Fruit fly (Drosophila melanogaster) whole organism, prepupa: Measurements from ENCODE around the gene wake.

Source experiments
- CG11902 ChIP-seq: fragments of 200-800 bp; sonication (Bioruptor generic); optimal IDR thresholded peaks from 3 replicates; lab custom pipeline; 2016; ENCODE audit warnings: missing biosample characterization, missing genetic modification characterization
- CG1621 ChIP-seq: fragments of 200-800 bp; sonication (Bioruptor generic); optimal IDR thresholded peaks from 3 replicates; lab custom pipeline; 2018; ENCODE audit warnings: missing biosample characterization, mild to moderate bottlenecking, missing genetic modification characterization
- CG32006 ChIP-seq: fragments of 200-800 bp; sonication (Bioruptor generic); optimal IDR thresholded peaks from 3 replicates; lab custom pipeline; 2017; ENCODE audit warnings: missing biosample characterization, mild to moderate bottlenecking, missing genetic modification characterization
- CG6276 ChIP-seq: fragments of 200-800 bp; sonication (Bioruptor generic); optimal IDR thresholded peaks from 2 replicates; lab custom pipeline; 2017; ENCODE audit warnings: missing biosample characterization, mild to moderate bottlenecking, missing genetic modification characterization
- CG6792 ChIP-seq: fragments of 200-800 bp; sonication (Bioruptor generic); optimal IDR thresholded peaks from 3 replicates; lab custom pipeline; 2016; ENCODE audit warnings: missing biosample characterization, missing genetic modification characterization
- CG6808 ChIP-seq: fragments of 200-800 bp; sonication (Bioruptor generic); optimal IDR thresholded peaks from 3 replicates; lab custom pipeline; 2017; ENCODE audit warnings: missing biosample characterization, missing genetic modification characterization, mild to moderate bottlenecking, moderate library complexity, missing genetic modification reagents
- Eip78C ChIP-seq: fragments of 200-800 bp; sonication (Bioruptor generic); peaks from one replicate; lab custom pipeline; 2016; ENCODE audit warnings: missing biosample characterization, missing genetic modification characterization
- Ets96B ChIP-seq: fragments of 200-800 bp; optimal IDR thresholded peaks from 2 replicates; lab custom pipeline; 2019; ENCODE audit warnings: missing biosample characterization, mild to moderate bottlenecking, missing genetic modification characterization, moderate library complexity
- Hr39 ChIP-seq: fragments of 200-800 bp; sonication (Bioruptor generic); optimal IDR thresholded peaks from 2 replicates; lab custom pipeline; 2016; ENCODE audit warnings: missing biosample characterization, missing genetic modification characterization
- Hr4 ChIP-seq: fragments of 200-800 bp; sonication (Bioruptor generic); optimal IDR thresholded peaks from 3 replicates; lab custom pipeline; 2016; ENCODE audit warnings: missing biosample characterization, missing genetic modification characterization
- OdsH ChIP-seq: fragments of 200-800 bp; sonication (Bioruptor generic); optimal IDR thresholded peaks from 3 replicates; lab custom pipeline; 2016; ENCODE audit warnings: missing biosample characterization, missing genetic modification characterization
- Sox102F ChIP-seq: fragments of 200-800 bp; sonication (Bioruptor generic); optimal IDR thresholded peaks from 2 replicates; lab custom pipeline; 2016; ENCODE audit warnings: missing biosample characterization, mild to moderate bottlenecking, missing genetic modification characterization
- Sox15 ChIP-seq: fragments of 200-800 bp; sonication (Bioruptor generic); optimal IDR thresholded peaks from 3 replicates; lab custom pipeline; 2016; ENCODE audit warnings: missing biosample characterization, missing genetic modification characterization
- acj6 ChIP-seq: fragments of 200-800 bp; sonication (Bioruptor generic); optimal IDR thresholded peaks from 3 replicates; lab custom pipeline; 2016; ENCODE audit warnings: missing biosample characterization, missing genetic modification characterization
- fd59A ChIP-seq: fragments of 200-800 bp; sonication (Bioruptor generic); optimal IDR thresholded peaks from 2 replicates; lab custom pipeline; 2017; ENCODE audit warnings: missing biosample characterization, mild to moderate bottlenecking, missing genetic modification characterization, missing genetic modification reagents
- fd85E ChIP-seq: fragments of 200-800 bp; sonication (Bioruptor generic); optimal IDR thresholded peaks from 3 replicates; lab custom pipeline; 2016; ENCODE audit warnings: missing biosample characterization, missing genetic modification characterization
- fkh ChIP-seq: fragments of 200-800 bp; sonication (Bioruptor generic); optimal IDR thresholded peaks from 3 replicates; lab custom pipeline; 2017; ENCODE audit warnings: missing biosample characterization, mild to moderate bottlenecking, missing genetic modification characterization, moderate library complexity
- lz ChIP-seq: fragments of 200-800 bp; sonication (Bioruptor generic); optimal IDR thresholded peaks from 3 replicates; lab custom pipeline; 2016; ENCODE audit warnings: missing biosample characterization, missing genetic modification characterization
- salr ChIP-seq, 2 experiments: fragments of 200-800 bp; sonication (Bioruptor generic); optimal IDR thresholded peaks; 3 replicates each; lab custom pipeline; 2016 to 2018; ENCODE audit warnings: missing biosample characterization in 2 of 2, missing genetic modification characterization in 2 of 2, mild to moderate bottlenecking in 1 of 2
- vri ChIP-seq: fragments of 200-800 bp; sonication (Bioruptor generic); optimal IDR thresholded peaks from 3 replicates; lab custom pipeline; 2016; ENCODE audit warnings: missing biosample characterization, mild to moderate bottlenecking, missing genetic modification characterization

wake gene

DNA sequence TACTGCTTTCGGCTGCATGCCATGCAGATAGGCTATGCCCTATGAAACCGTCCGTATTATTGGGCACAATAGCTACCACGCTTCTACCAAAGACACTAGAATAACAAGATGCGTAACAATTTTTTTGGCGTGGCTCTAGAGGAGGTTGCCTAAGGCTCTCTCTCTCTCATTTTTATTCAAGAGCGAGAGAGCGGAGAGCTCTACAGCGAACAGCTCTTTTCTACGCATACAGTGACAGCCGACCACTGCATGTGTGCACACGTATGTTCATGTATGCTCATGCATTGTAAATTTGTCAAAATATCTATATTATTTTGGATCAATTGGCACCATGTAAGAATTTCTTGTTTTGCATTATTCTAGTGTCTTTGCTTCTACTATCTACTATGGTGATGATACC is 93.4 kb downstream of the wake start:
- TF ChIP-seq salr (GFP tag; optimal IDR thresholded peaks at IDR 0.05; lab: Kevin White, UChicago) (no peak), Sox102F (GFP tag; lab: Kevin White, UChicago) (no peak), fd85E (GFP tag; lab: Kevin White, UChicago) (no peak), Hr4 (GFP tag; lab: Kevin White, UChicago) (no peak), vri (GFP tag; lab: Kevin White, UChicago) (no peak), CG6792 (GFP tag; lab: Kevin White, UChicago) (no peak), CG6276 (no peak), OdsH (GFP tag; lab: Kevin White, UChicago) (no peak), CG11902 (GFP tag; lab: Kevin White, UChicago) (no peak), CG32006 (GFP tag; lab: Kevin White, UChicago) (no peak), CG1621 (tag; lab: Kevin White, UChicago) (no peak), CG6808 (GFP tag; lab: Kevin White, UChicago) (no peak), Hr39 (GFP tag; lab: Kevin White, UChicago) (no peak), Sox15 (GFP tag; lab: Kevin White, UChicago) (no peak), fd59A (GFP tag; lab: Kevin White, UChicago) (no peak), fkh (GFP tag; lab: Kevin White, UChicago) (no peak), lz (GFP tag; lab: Kevin White, UChicago) (no peak), Eip78C (GFP tag; lab: Kevin White, UChicago) (no peak), Ets96B (tag; lab: Kevin White, UChicago) (no peak), acj6 (no peak)
